Worm (Caenorhabditis elegans) whole organism, mixed stage, embryonic: ENCODE data around the gene sago-1.
A peak's percentile ranks its signal among the peaks of the same experiment; 100 is the strongest.

Experiments used
- M03D4.4 ChIP-seq: sonication (generic microtip); optimal IDR thresholded peaks from 2 replicates; lab custom pipeline; 2017; ENCODE audit warnings: mild to moderate bottlenecking, missing genetic modification characterization, missing compliant biosample characterization
- bed-3 ChIP-seq: fragments of 200-800 bp; sonication (Bioruptor generic); optimal IDR thresholded peaks from 3 replicates; lab custom pipeline; 2018; ENCODE audit warnings: mild to moderate bottlenecking, missing genetic modification characterization, moderate library complexity, missing compliant biosample characterization
- blmp-1 ChIP-seq: fragments of 150-350 bp; optimal IDR thresholded peaks from 2 replicates; lab custom pipeline; 2014; ENCODE audit warnings: missing biosample characterization, missing genetic modification characterization
- ceh-39 ChIP-seq: fragments of 150-350 bp; optimal IDR thresholded peaks from 2 replicates; lab custom pipeline; 2014; ENCODE audit warnings: missing biosample characterization, missing genetic modification characterization
- ceh-43 ChIP-seq: fragments of 200-800 bp; sonication (Bioruptor generic); optimal IDR thresholded peaks from 2 replicates; lab custom pipeline; 2018; ENCODE audit warnings: mild to moderate bottlenecking, missing genetic modification characterization, moderate library complexity, missing compliant biosample characterization
- ceh-83 ChIP-seq: fragments of 200-800 bp; sonication (Bioruptor generic); optimal IDR thresholded peaks from 2 replicates; lab custom pipeline; 2018; ENCODE audit warnings: mild to moderate bottlenecking, missing genetic modification characterization, missing compliant biosample characterization
- ces-1 ChIP-seq: fragments of 150-350 bp; optimal IDR thresholded peaks from 2 replicates; lab custom pipeline; 2014; ENCODE audit warnings: missing biosample characterization, missing genetic modification reagents, missing genetic modification characterization
- cnd-1 ChIP-seq: fragments of 200-800 bp; sonication (Bioruptor generic); optimal IDR thresholded peaks from 2 replicates; lab custom pipeline; 2018; ENCODE audit warnings: mild to moderate bottlenecking, missing genetic modification characterization, missing compliant biosample characterization
- drap-1 ChIP-seq: fragments of 200-800 bp; sonication (Bioruptor generic); optimal IDR thresholded peaks from 3 replicates; lab custom pipeline; 2018; ENCODE audit warnings: mild to moderate bottlenecking, missing genetic modification characterization, missing compliant biosample characterization
- elt-1 ChIP-seq: sonication (generic microtip); optimal IDR thresholded peaks from 2 replicates; lab custom pipeline; 2017; ENCODE audit warnings: missing genetic modification characterization, mild to moderate bottlenecking, missing compliant biosample characterization, antibody characterized with exemption, moderate library complexity, borderline replicate concordance; ENCODE audit not compliant: insufficient read depth
- elt-3 ChIP-seq: fragments of 150-350 bp; optimal IDR thresholded peaks from 2 replicates; lab custom pipeline; 2014; ENCODE audit warnings: missing biosample characterization, missing genetic modification characterization
- flh-1 ChIP-seq: fragments of 200-800 bp; sonication (Bioruptor generic); optimal IDR thresholded peaks from 2 replicates; lab custom pipeline; 2018; ENCODE audit warnings: mild to moderate bottlenecking, missing genetic modification characterization, moderate library complexity, missing compliant biosample characterization
- ham-2 ChIP-seq: fragments of 200-800 bp; sonication (Bioruptor generic); optimal IDR thresholded peaks from 2 replicates; lab custom pipeline; 2018; ENCODE audit warnings: mild to moderate bottlenecking, missing genetic modification characterization, missing compliant biosample characterization
- hlh-1 ChIP-seq: fragments of 150-350 bp; optimal IDR thresholded peaks from 2 replicates; lab custom pipeline; 2014; ENCODE audit warnings: missing biosample characterization, missing genetic modification reagents, missing genetic modification characterization
- lin-13 ChIP-seq: fragments of 150-350 bp; optimal IDR thresholded peaks from 2 replicates; lab custom pipeline; 2014; ENCODE audit warnings: missing biosample characterization, missing genetic modification characterization
- lin-32 ChIP-seq: fragments of 200-800 bp; sonication (Bioruptor generic); optimal IDR thresholded peaks from 2 replicates; lab custom pipeline; 2018; ENCODE audit warnings: mild to moderate bottlenecking, missing genetic modification characterization, missing compliant biosample characterization
- lsy-2 ChIP-seq: fragments of 150-350 bp; optimal IDR thresholded peaks from 2 replicates; lab custom pipeline; 2014; ENCODE audit warnings: missing biosample characterization, missing genetic modification characterization
- mab-5 ChIP-seq: fragments of 150-350 bp; optimal IDR thresholded peaks from 2 replicates; lab custom pipeline; 2014; ENCODE audit warnings: missing biosample characterization, missing genetic modification characterization
- mep-1 ChIP-seq: fragments of 150-350 bp; optimal IDR thresholded peaks from 2 replicates; lab custom pipeline; 2017; ENCODE audit warnings: missing biosample characterization, missing genetic modification reagents, missing genetic modification characterization, inconsistent platforms
- mls-2 ChIP-seq: sonication (generic microtip); optimal IDR thresholded peaks from 2 replicates; lab custom pipeline; 2016; ENCODE audit warnings: mild to moderate bottlenecking, missing genetic modification characterization, moderate library complexity, missing compliant biosample characterization
- nhr-12 ChIP-seq: fragments of 150-350 bp; optimal IDR thresholded peaks from 2 replicates; lab custom pipeline; 2014; ENCODE audit warnings: missing biosample characterization, missing genetic modification characterization
- nhr-2 ChIP-seq: fragments of 150-350 bp; optimal IDR thresholded peaks from 2 replicates; lab custom pipeline; 2014; ENCODE audit warnings: missing biosample characterization, missing genetic modification characterization
- nhr-237 ChIP-seq: fragments of 150-350 bp; optimal IDR thresholded peaks from 2 replicates; lab custom pipeline; 2014; ENCODE audit warnings: missing biosample characterization, missing genetic modification characterization
- nhr-28 ChIP-seq: fragments of 150-350 bp; optimal IDR thresholded peaks from 2 replicates; lab custom pipeline; 2014; ENCODE audit warnings: missing biosample characterization, missing genetic modification characterization
- nhr-76 ChIP-seq: sonication (generic microtip); optimal IDR thresholded peaks from 2 replicates; lab custom pipeline; 2017; ENCODE audit warnings: missing biosample characterization, missing genetic modification characterization
- pha-4 ChIP-seq: fragments of 150-350 bp; optimal IDR thresholded peaks from 2 replicates; lab custom pipeline; 2018; ENCODE audit warnings: missing biosample characterization, missing genetic modification reagents, missing genetic modification characterization
- sem-2 ChIP-seq: fragments of 200-800 bp; sonication (Bioruptor generic); optimal IDR thresholded peaks from 2 replicates; lab custom pipeline; 2018; ENCODE audit warnings: mild to moderate bottlenecking, missing genetic modification characterization, missing compliant biosample characterization
- snpc-4 ChIP-seq: fragments of 150-350 bp; optimal IDR thresholded peaks from 2 replicates; lab custom pipeline; 2014; ENCODE audit warnings: missing biosample characterization, missing genetic modification characterization
- sptf-1 ChIP-seq: sonication (generic microtip); optimal IDR thresholded peaks from 2 replicates; lab custom pipeline; 2017; ENCODE audit warnings: mild to moderate bottlenecking, missing genetic modification characterization, moderate library complexity, missing compliant biosample characterization
- unc-120 ChIP-seq: sonication (generic microtip); optimal IDR thresholded peaks from 2 replicates; lab custom pipeline; 2017; ENCODE audit warnings: missing genetic modification characterization, missing compliant biosample characterization; ENCODE audit not compliant: poor library complexity, severe bottlenecking
- unc-39 ChIP-seq: fragments of 150-350 bp; optimal IDR thresholded peaks from 2 replicates; lab custom pipeline; 2014; ENCODE audit warnings: missing biosample characterization, missing genetic modification characterization
- unc-62 ChIP-seq: fragments of 150-350 bp; optimal IDR thresholded peaks from 2 replicates; lab custom pipeline; 2014; ENCODE audit warnings: missing biosample characterization, missing genetic modification reagents, missing genetic modification characterization
- zip-8 ChIP-seq: fragments of 150-350 bp; optimal IDR thresholded peaks from 2 replicates; lab custom pipeline; 2014; ENCODE audit warnings: missing biosample characterization, missing genetic modification characterization
- ztf-11 ChIP-seq: fragments of 150-350 bp; optimal IDR thresholded peaks from 2 replicates; lab custom pipeline; 2014; ENCODE audit warnings: missing biosample characterization, missing genetic modification characterization

sago-1 gene

ce11 chrV:6321280-6321679, 17.7 kb downstream of the sago-1 start:
- TF ChIP-seq mep-1 (tag; lab: Kevin White, UChicago) (no peak), snpc-4 (tag; lab: Kevin White, UChicago) (no peak), ces-1 (no peak), unc-39 (no peak), nhr-237 (tag; lab: Kevin White, UChicago) (no peak), nhr-2 (no peak), mab-5 (no peak), ceh-39 (no peak), bed-3 (GFP tag; lab: Kevin White, UChicago) (no peak), sptf-1 (no peak), ham-2 (no peak), unc-120 (tag; lab: Kevin White, UChicago) (no peak), nhr-76 (no peak), ceh-83 (GFP tag; lab: Kevin White, UChicago) (no peak), lsy-2 (tag; lab: Kevin White, UChicago) (no peak), pha-4 (tag; lab: Kevin White, UChicago) (no peak), zip-8 (tag; lab: Kevin White, UChicago) (no peak), ceh-43 (GFP tag; lab: Kevin White, UChicago) (no peak), cnd-1 (tag; lab: Kevin White, UChicago) (no peak)
- TF ChIP-seq, all 35 proteins: peak for 0

DNA sequence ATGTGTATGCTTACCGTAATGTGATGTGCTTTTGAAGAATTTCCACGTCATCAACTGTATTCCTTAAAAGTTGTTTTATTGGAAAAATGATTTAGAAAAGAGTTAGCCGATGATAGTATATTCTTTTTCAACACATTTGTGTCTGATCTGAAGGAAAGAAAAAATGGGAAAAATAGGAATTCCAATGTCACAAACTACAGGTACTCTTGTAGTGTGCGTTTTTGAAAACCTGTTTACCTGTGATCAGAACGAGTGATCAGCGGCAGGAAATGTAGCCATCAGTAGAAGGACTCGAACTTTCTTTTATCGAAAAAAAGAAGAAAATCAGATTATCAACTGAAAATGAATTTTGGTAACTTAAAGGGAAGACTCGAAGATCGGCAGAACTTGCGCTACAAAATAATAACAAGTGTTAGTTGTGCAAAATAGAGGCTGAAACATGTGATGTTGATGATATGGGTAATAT, 18.2 kb downstream of the sago-1 start, which contains the start of gene T28C12.15:
TSS of gene T28C12.15 (minus strand) at position 51 of the 466 bp plus-strand sequence.
- no peak for TF ChIP-seq hlh-1
- TF ChIP-seq ceh-39: no peak
- TF ChIP-seq drap-1 (GFP tag; lab: Kevin White, UChicago): no peak
- no peak for TF ChIP-seq cnd-1 (tag; lab: Kevin White, UChicago)
- TF ChIP-seq sptf-1: no peak
- no peak for TF ChIP-seq lsy-2 (tag; lab: Kevin White, UChicago)
- TF ChIP-seq, all 35 proteins: peak for 0

ce11 chrV:6322749-6323367, 19.3 kb downstream of the sago-1 start:
- TF ChIP-seq unc-39 (no peak), elt-1 (tag; lab: Kevin White, UChicago) (peak; percentile 29)

DNA sequence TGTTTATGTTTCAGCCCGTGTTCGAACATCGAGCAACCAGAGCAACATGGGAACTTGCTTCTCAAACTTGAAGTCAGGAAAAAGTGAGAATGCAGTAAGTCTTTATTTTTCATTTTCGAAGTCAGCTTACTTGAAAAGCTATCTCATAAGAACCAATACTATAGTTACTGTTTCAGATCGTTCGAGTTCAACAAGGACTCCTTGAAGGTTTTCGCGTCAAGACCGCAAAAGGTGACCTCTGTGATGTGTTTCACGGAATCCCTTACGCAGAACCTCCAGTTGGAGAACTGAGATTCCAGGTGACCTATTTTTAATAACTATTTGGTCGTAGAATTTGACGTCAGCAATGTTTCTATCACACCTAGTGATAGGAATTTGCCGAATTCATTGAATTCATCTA, 20.0 kb downstream of the sago-1 start:
- TF ChIP-seq mab-5: no peak
- TF ChIP-seq nhr-237 (tag; lab: Kevin White, UChicago): no peak
- TF ChIP-seq sem-2 (GFP tag; lab: Kevin White, UChicago): no peak
- no peak for TF ChIP-seq elt-1 (tag; lab: Kevin White, UChicago)
- TF ChIP-seq unc-120 (tag; lab: Kevin White, UChicago): no peak
- TF ChIP-seq snpc-4 (tag; lab: Kevin White, UChicago): no peak
- TF ChIP-seq flh-1: no peak
- TF ChIP-seq lin-32 (GFP tag; lab: Kevin White, UChicago): no peak
- no peak for TF ChIP-seq nhr-12 (tag; lab: Kevin White, UChicago)
- no peak for TF ChIP-seq drap-1 (GFP tag; lab: Kevin White, UChicago)
- TF ChIP-seq ztf-11: no peak
- no peak for TF ChIP-seq nhr-2
- TF ChIP-seq lin-13 (tag; lab: Kevin White, UChicago): no peak
- no peak for TF ChIP-seq blmp-1
- TF ChIP-seq elt-3 (tag; lab: Kevin White, UChicago): no peak
- no peak for TF ChIP-seq hlh-1
- no peak for TF ChIP-seq nhr-28
- no peak for TF ChIP-seq mls-2 (tag; lab: Kevin White, UChicago)
- TF ChIP-seq unc-62 (GFP tag; lab: Kevin White, UChicago): no peak

DNA sequence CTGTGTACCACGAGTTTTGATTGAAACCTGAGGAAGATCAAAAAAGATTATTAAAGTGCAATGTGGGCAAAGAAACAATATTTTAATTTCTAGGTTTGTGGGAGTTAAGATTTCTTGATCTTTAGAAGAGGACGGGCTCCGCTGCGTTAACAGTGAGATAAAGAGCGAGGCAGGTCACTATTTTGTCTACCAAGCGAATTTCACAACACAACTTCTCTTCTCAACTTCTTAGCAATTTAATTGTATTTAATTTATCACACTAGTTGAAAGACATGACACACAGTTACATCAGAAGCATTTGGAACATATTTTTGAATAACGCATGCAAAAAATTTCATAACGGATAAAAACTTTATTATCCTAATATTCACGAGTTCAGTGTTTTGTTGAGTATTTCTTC, 22.8 kb downstream of the sago-1 start:
- TF ChIP-seq flh-1 (no peak), blmp-1 (no peak), ztf-11 (no peak), M03D4.4 (no peak), lsy-2 (tag; lab: Kevin White, UChicago) (no peak), lin-32 (GFP tag; lab: Kevin White, UChicago) (no peak), ham-2 (no peak), bed-3 (GFP tag; lab: Kevin White, UChicago) (no peak)
